Fruit fly (Drosophila melanogaster) whole organism, embryonic: Measurements from ENCODE around the gene CG5013.

ENCODE experiments used
- BEAF-32 ChIP-seq: fragments of 200-800 bp; sonication (Bioruptor generic); optimal IDR thresholded peaks from 3 replicates; lab custom pipeline; 2017; ENCODE audit warnings: missing biosample characterization, missing genetic modification characterization, mild to moderate bottlenecking, moderate library complexity, missing genetic modification reagents
- Bdp1 ChIP-seq: fragments of 200-800 bp; sonication (Bioruptor generic); optimal IDR thresholded peaks from 3 replicates; lab custom pipeline; 2016; ENCODE audit warnings: missing biosample characterization, missing genetic modification characterization
- CG10147 ChIP-seq: fragments of 200-800 bp; sonication (Bioruptor generic); optimal IDR thresholded peaks from 2 replicates; lab custom pipeline; 2019; ENCODE audit warnings: missing biosample characterization, mild to moderate bottlenecking, missing genetic modification characterization, moderate library complexity
- CG10274 ChIP-seq: fragments of 200-800 bp; sonication (Bioruptor generic); optimal IDR thresholded peaks from 3 replicates; lab custom pipeline; 2017; ENCODE audit warnings: missing biosample characterization, mild to moderate bottlenecking, missing genetic modification characterization
- CG11247 ChIP-seq: fragments of 200-800 bp; sonication (Bioruptor generic); IDR thresholded peaks from 2 replicates; pipeline ENCODE4 v1.3.6; 2022; ENCODE audit warnings: missing biosample characterization, missing genetic modification characterization
- CG12942 ChIP-seq: fragments of 200-800 bp; sonication (Bioruptor generic); optimal IDR thresholded peaks from 3 replicates; lab custom pipeline; 2016; ENCODE audit warnings: missing biosample characterization, missing genetic modification characterization
- CG13123 ChIP-seq: fragments of 200-800 bp; sonication (Bioruptor generic); optimal IDR thresholded peaks from 2 replicates; lab custom pipeline; 2016; ENCODE audit warnings: missing biosample characterization, missing genetic modification characterization
- CG1792 ChIP-seq: fragments of 200-800 bp; sonication (Bioruptor generic); optimal IDR thresholded peaks from 2 replicates; lab custom pipeline; 2016; ENCODE audit warnings: missing biosample characterization, missing genetic modification characterization
- CG2712 ChIP-seq: fragments of 200-800 bp; optimal IDR thresholded peaks from 3 replicates; lab custom pipeline; 2019; ENCODE audit warnings: missing biosample characterization, mild to moderate bottlenecking, missing genetic modification characterization, moderate library complexity
- CG2875 ChIP-seq: fragments of 200-800 bp; sonication (Bioruptor generic); optimal IDR thresholded peaks from 2 replicates; lab custom pipeline; 2017; ENCODE audit warnings: missing biosample characterization, mild to moderate bottlenecking, missing genetic modification characterization, missing genetic modification reagents
- CG32772 ChIP-seq: fragments of 200-800 bp; sonication (Bioruptor generic); IDR thresholded peaks from 2 replicates; pipeline ENCODE4 v1.3.6; 2022; ENCODE audit warnings: missing biosample characterization, missing genetic modification characterization
- CG33557 ChIP-seq: fragments of 200-800 bp; sonication (Bioruptor generic); optimal IDR thresholded peaks from 2 replicates; lab custom pipeline; 2019; ENCODE audit warnings: missing biosample characterization, mild to moderate bottlenecking, missing genetic modification characterization, moderate library complexity
- CG4617 ChIP-seq: fragments of 200-800 bp; sonication (Bioruptor generic); optimal IDR thresholded peaks from 3 replicates; lab custom pipeline; 2016; ENCODE audit warnings: missing biosample characterization, missing genetic modification characterization, borderline replicate concordance
- CG6683 ChIP-seq: fragments of 200-800 bp; sonication (Bioruptor generic); optimal IDR thresholded peaks from 2 replicates; lab custom pipeline; 2017; ENCODE audit warnings: missing biosample characterization, mild to moderate bottlenecking, missing genetic modification characterization, missing genetic modification reagents
- CG6765 ChIP-seq: fragments of 200-800 bp; sonication (Bioruptor generic); optimal IDR thresholded peaks from 3 replicates; lab custom pipeline; 2017; ENCODE audit warnings: missing biosample characterization, mild to moderate bottlenecking, missing genetic modification characterization
- CG7745 ChIP-seq: fragments of 200-800 bp; sonication (Bioruptor generic); optimal IDR thresholded peaks from 2 replicates; lab custom pipeline; 2018; ENCODE audit warnings: missing biosample characterization, mild to moderate bottlenecking, missing genetic modification characterization, moderate library complexity
- CG8281 ChIP-seq: fragments of 200-800 bp; sonication (Bioruptor generic); optimal IDR thresholded peaks from 2 replicates; lab custom pipeline; 2018; ENCODE audit warnings: missing biosample characterization, mild to moderate bottlenecking, missing genetic modification characterization, moderate library complexity
- CG8765 ChIP-seq: fragments of 200-800 bp; sonication (Bioruptor generic); IDR thresholded peaks from 2 replicates; pipeline ENCODE4 v1.3.6; 2022; ENCODE audit warnings: missing biosample characterization, missing genetic modification characterization
- CG9797 ChIP-seq: fragments of 200-800 bp; sonication (Bioruptor generic); optimal IDR thresholded peaks from 3 replicates; lab custom pipeline; 2018; ENCODE audit warnings: missing biosample characterization, mild to moderate bottlenecking, missing genetic modification characterization
- Chrac-16 ChIP-seq: fragments of 200-800 bp; sonication (Bioruptor generic); optimal IDR thresholded peaks from 3 replicates; lab custom pipeline; 2016; ENCODE audit warnings: missing biosample characterization, missing genetic modification characterization
- Nf-YB ChIP-seq: fragments of 200-800 bp; sonication (Bioruptor generic); optimal IDR thresholded peaks from 3 replicates; lab custom pipeline; 2019; ENCODE audit warnings: missing biosample characterization, mild to moderate bottlenecking, missing genetic modification characterization, moderate library complexity
- Pdp1 ChIP-seq, 2 experiments: fragments of 200-800 bp; sonication (Bioruptor generic); optimal IDR thresholded peaks; 3 replicates each; lab custom pipeline; 2016; ENCODE audit warnings: missing biosample characterization in 2 of 2, missing genetic modification characterization in 2 of 2, mild to moderate bottlenecking in 1 of 2, moderate library complexity in 1 of 2
- Sox102F ChIP-seq: fragments of 200-800 bp; sonication (Bioruptor generic); optimal IDR thresholded peaks from 2 replicates; lab custom pipeline; 2018; ENCODE audit warnings: missing biosample characterization, mild to moderate bottlenecking, missing genetic modification characterization, moderate library complexity
- Usf ChIP-seq: fragments of 200-800 bp; sonication (Bioruptor generic); optimal IDR thresholded peaks from 2 replicates; lab custom pipeline; 2017; ENCODE audit warnings: missing genotype, missing biosample characterization, missing genetic modification characterization
- ara ChIP-seq: fragments of 200-800 bp; sonication (Bioruptor generic); IDR thresholded peaks from 2 replicates; pipeline ENCODE4 v1.3.6; 2022; ENCODE audit warnings: missing biosample characterization, missing genetic modification characterization
- ase ChIP-seq: fragments of 200-800 bp; sonication (Bioruptor generic); IDR thresholded peaks from 3 replicates; pipeline ENCODE4 v1.3.6; 2022; ENCODE audit warnings: missing biosample characterization, missing genetic modification characterization
- ash1 ChIP-seq: fragments of 200-800 bp; sonication (Bioruptor generic); optimal IDR thresholded peaks from 2 replicates; lab custom pipeline; 2018; ENCODE audit warnings: missing biosample characterization, mild to moderate bottlenecking, missing genetic modification characterization
- bigmax ChIP-seq: fragments of 200-800 bp; sonication (Bioruptor generic); optimal IDR thresholded peaks from 2 replicates; lab custom pipeline; 2018; ENCODE audit warnings: missing biosample characterization, mild to moderate bottlenecking, missing genetic modification characterization
- cas ChIP-seq: fragments of 200-800 bp; sonication (Bioruptor generic); IDR thresholded peaks from 2 replicates; pipeline ENCODE4 v1.3.6; 2022; ENCODE audit warnings: missing biosample characterization, missing genetic modification characterization
- croc ChIP-seq: fragments of 200-800 bp; sonication (Bioruptor generic); conservative IDR thresholded peaks from 3 replicates; pipeline ENCODE4 v1.3.6; 2022; ENCODE audit warnings: missing biosample characterization, missing genetic modification characterization
- crol ChIP-seq: fragments of 200-800 bp; sonication (Bioruptor generic); IDR thresholded peaks from 2 replicates; pipeline ENCODE4 v1.3.6; 2022; ENCODE audit warnings: missing biosample characterization, missing genetic modification characterization
- dmrt11E ChIP-seq: fragments of 200-800 bp; sonication (Bioruptor generic); optimal IDR thresholded peaks from 3 replicates; lab custom pipeline; 2018; ENCODE audit warnings: missing biosample characterization, mild to moderate bottlenecking, missing genetic modification characterization, moderate library complexity
- dpn ChIP-seq, 2 experiments: fragments of 200-800 bp; sonication (Bioruptor generic); optimal IDR thresholded peaks; 3 replicates each; lab custom pipeline; 2016; ENCODE audit warnings: missing biosample characterization in 2 of 2, missing genetic modification characterization in 2 of 2
- ems ChIP-seq: fragments of 200-800 bp; sonication (Bioruptor generic); optimal IDR thresholded peaks from 3 replicates; lab custom pipeline; 2016; ENCODE audit warnings: missing biosample characterization, missing genetic modification characterization
- grau ChIP-seq: fragments of 200-800 bp; optimal IDR thresholded peaks from 3 replicates; lab custom pipeline; 2019; ENCODE audit warnings: missing biosample characterization, mild to moderate bottlenecking, missing genetic modification characterization, moderate library complexity
- h ChIP-seq: fragments of >200 bp; optimal IDR thresholded peaks from 2 replicates; lab custom pipeline; 2017
- hbn ChIP-seq: fragments of 200-800 bp; sonication (Bioruptor generic); IDR thresholded peaks from 2 replicates; pipeline ENCODE4 v1.3.6; 2022; ENCODE audit warnings: missing biosample characterization, missing genetic modification characterization; ENCODE audit not compliant: partially characterized antibody
- inv ChIP-seq: fragments of 200-800 bp; sonication (Bioruptor generic); IDR thresholded peaks from 2 replicates; pipeline ENCODE4 v1.3.6; 2022; ENCODE audit warnings: missing biosample characterization, missing genetic modification characterization; ENCODE audit not compliant: partially characterized antibody
- lab ChIP-seq: fragments of 200-800 bp; sonication (Bioruptor generic); optimal IDR thresholded peaks from 3 replicates; lab custom pipeline; 2017; ENCODE audit warnings: missing biosample characterization, missing genetic modification characterization, mild to moderate bottlenecking, moderate library complexity, missing genetic modification reagents
- lbe ChIP-seq: fragments of 200-800 bp; sonication (Bioruptor generic); optimal IDR thresholded peaks from 2 replicates; lab custom pipeline; 2016; ENCODE audit warnings: missing biosample characterization, mild to moderate bottlenecking, missing genetic modification characterization
- lmd ChIP-seq: fragments of 200-800 bp; sonication (Bioruptor generic); IDR thresholded peaks from 2 replicates; pipeline ENCODE4 v1.3.6; 2022; ENCODE audit warnings: missing biosample characterization, missing genetic modification characterization
- org-1 ChIP-seq: fragments of 200-800 bp; sonication (Bioruptor generic); optimal IDR thresholded peaks from 2 replicates; lab custom pipeline; 2017; ENCODE audit warnings: missing biosample characterization, missing genetic modification characterization
- pfk ChIP-seq: fragments of 200-800 bp; sonication (Bioruptor generic); optimal IDR thresholded peaks from 2 replicates; lab custom pipeline; 2018; ENCODE audit warnings: missing biosample characterization, mild to moderate bottlenecking, missing genetic modification characterization, moderate library complexity
- prd ChIP-seq, 3 experiments: fragments of >200 bp in 2 of 3; fragments of 200-800 bp in 1 of 3; sonication (Bioruptor generic) in 1 of 3; optimal IDR thresholded peaks in 2 of 3; IDR thresholded peaks in 1 of 3; 2 replicates in 2 of 3; 3 replicates in 1 of 3; pipeline versions ENCODE4 v1.3.6 to Lab custom; 2017 to 2022; ENCODE audit warnings: missing biosample characterization in 1 of 3, missing genetic modification characterization in 1 of 3
- ro ChIP-seq: fragments of 200-800 bp; sonication (Bioruptor generic); IDR thresholded peaks from 2 replicates; pipeline ENCODE4 v1.3.6; 2022; ENCODE audit warnings: missing biosample characterization, missing genetic modification characterization
- sqz ChIP-seq: fragments of 200-800 bp; sonication (Bioruptor generic); optimal IDR thresholded peaks from 3 replicates; lab custom pipeline; 2018; ENCODE audit warnings: missing biosample characterization, mild to moderate bottlenecking, missing genetic modification characterization
- tgo ChIP-seq: fragments of 200-800 bp; sonication (Bioruptor generic); IDR thresholded peaks from 3 replicates; pipeline ENCODE4 v1.3.6; 2022; ENCODE audit warnings: missing biosample characterization, missing genetic modification characterization
- unpg ChIP-seq: fragments of 200-800 bp; sonication (Bioruptor generic); optimal IDR thresholded peaks from 3 replicates; lab custom pipeline; 2018; ENCODE audit warnings: missing biosample characterization, mild to moderate bottlenecking, missing genetic modification characterization, moderate library complexity
- wor ChIP-seq: fragments of 200-800 bp; sonication (Bioruptor generic); IDR thresholded peaks from 2 replicates; pipeline ENCODE4 v1.3.6; 2022; ENCODE audit warnings: missing biosample characterization, missing genetic modification characterization

The CG5013 gene

DNA sequence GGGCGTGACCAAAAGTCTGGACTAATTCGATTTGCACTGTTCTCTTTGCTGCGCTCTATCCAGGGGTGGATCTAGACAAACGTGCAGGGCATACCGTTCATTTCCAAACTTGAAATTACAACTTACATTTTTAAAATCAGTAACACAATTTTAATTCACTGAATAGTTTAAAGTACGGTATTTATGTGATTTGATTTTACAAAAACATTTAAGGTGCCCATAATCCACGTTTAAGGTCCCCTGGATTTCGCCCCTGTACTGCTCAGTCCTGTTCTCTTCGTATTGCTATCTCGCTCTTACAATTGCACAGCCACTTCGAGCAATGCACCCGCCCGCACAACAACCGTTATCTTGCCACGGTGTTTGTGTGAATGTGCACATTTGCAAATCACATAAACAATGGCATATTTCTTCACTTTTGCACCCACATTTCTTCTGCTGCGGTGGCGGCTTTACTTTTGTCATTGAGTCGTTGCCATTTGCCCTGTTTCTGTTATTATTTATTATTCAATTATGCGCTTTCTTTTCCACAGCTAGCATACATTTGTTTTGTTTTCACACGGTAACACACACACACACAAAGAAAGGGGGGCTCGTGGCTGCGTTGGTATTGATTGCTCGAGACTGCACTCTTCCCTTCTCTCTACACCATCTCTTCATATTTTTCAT is 48.3 kb downstream of the CG5013 start (continued):
- peak; percentile 50 for TF ChIP-seq CG1792 (GFP tag; lab: Kevin White, UChicago)
- peak; percentile 84 for TF ChIP-seq CG8765 (GFP tag; lab: Robert Waterston, UW)
- peak; percentile 91 for TF ChIP-seq ara (GFP tag; lab: Robert Waterston, UW)
- no peak for TF ChIP-seq CG13123
- TF ChIP-seq CG12942: peak; percentile 45
- TF ChIP-seq Usf (GFP tag; lab: Kevin White, UChicago): peak; percentile 42
- peak; percentile 66 for TF ChIP-seq CG2875 (GFP tag; lab: Kevin White, UChicago)
- peak; percentile 11 for TF ChIP-seq sqz (GFP tag; lab: Kevin White, UChicago)
- TF ChIP-seq CG9797 (GFP tag; lab: Kevin White, UChicago): no peak
- peak; percentile 75 to 76 for TF ChIP-seq dpn (GFP tag; optimal IDR thresholded peaks at IDR 0.05; lab: Kevin White, UChicago)
- TF ChIP-seq Chrac-16 (GFP tag; lab: Kevin White, UChicago): peak; percentile 86
- TF ChIP-seq inv (GFP tag; lab: Robert Waterston, UW): peak; percentile 32; the same call in 1 of the 2 replicates
- peak; percentile 47 for TF ChIP-seq Nf-YB (GFP tag; lab: Kevin White, UChicago)
- TF ChIP-seq tgo (GFP tag; lab: Robert Waterston, UW): peak; percentile 81
- TF ChIP-seq h: no peak
- TF ChIP-seq prd (optimal IDR thresholded peaks at IDR 0.05; lab: Kevin White, UChicago): no peak
- peak; percentile 96 for TF ChIP-seq prd (GFP tag; IDR thresholded peaks at IDR 0.05; lab: Robert Waterston, UW)
- TF ChIP-seq ems (GFP tag; lab: Kevin White, UChicago): peak; percentile 58
- TF ChIP-seq CG33557 (GFP tag; lab: Kevin White, UChicago): peak; percentile 81
- TF ChIP-seq wor (GFP tag; lab: Robert Waterston, UW): peak; percentile 60
- TF ChIP-seq CG8281: peak; percentile 39
- TF ChIP-seq ash1 (GFP tag; lab: Kevin White, UChicago): no peak
- peak; percentile 50; the same call in 1 of the 2 replicates for TF ChIP-seq ro (GFP tag; lab: Robert Waterston, UW)
- TF ChIP-seq bigmax (GFP tag; lab: Kevin White, UChicago): no peak
- peak; percentile 65; the same call in 2 of the 3 replicates for TF ChIP-seq ase (GFP tag; lab: Robert Waterston, UW)
- peak; percentile 96 for TF ChIP-seq lbe
- no peak for TF ChIP-seq cas (GFP tag; lab: Robert Waterston, UW)
- peak; percentile 58 for TF ChIP-seq Bdp1 (GFP tag; lab: Kevin White, UChicago)
- TF ChIP-seq CG10274: peak; percentile 31
- no peak for TF ChIP-seq CG7745 (tag; lab: Kevin White, UChicago)
- TF ChIP-seq CG6765 (GFP tag; lab: Kevin White, UChicago): no peak
- TF ChIP-seq crol (GFP tag; lab: Robert Waterston, UW): no peak
- peak; percentile 89 for TF ChIP-seq CG2712
- TF ChIP-seq pfk (GFP tag; lab: Kevin White, UChicago): no peak
- TF ChIP-seq grau (tag; lab: Kevin White, UChicago): peak; percentile 73
- TF ChIP-seq hbn (GFP tag; lab: Robert Waterston, UW): no peak
- peak; percentile 94 for TF ChIP-seq dmrt11E
- TF ChIP-seq CG4617 (GFP tag; lab: Kevin White, UChicago): peak; percentile 28
- TF ChIP-seq CG10147 (GFP tag; lab: Kevin White, UChicago): peak; percentile 38
- TF ChIP-seq CG11247: peak; percentile 65
- no peak for TF ChIP-seq CG6683 (GFP tag; lab: Kevin White, UChicago)
- peak; percentile 85 for TF ChIP-seq Sox102F (GFP tag; lab: Kevin White, UChicago)
- TF ChIP-seq CG32772: peak; percentile 85
- no peak for TF ChIP-seq BEAF-32 (GFP tag; lab: Kevin White, UChicago)
- TF ChIP-seq lmd: peak; percentile 83
- TF ChIP-seq Pdp1 (GFP tag; optimal IDR thresholded peaks at IDR 0.05; lab: Kevin White, UChicago): peak; percentile 78
- peak; percentile 84 for TF ChIP-seq croc (GFP tag; lab: Robert Waterston, UW)
- TF ChIP-seq lab (GFP tag; lab: Kevin White, UChicago): peak; percentile 73
- peak; percentile 59 for TF ChIP-seq org-1 (GFP tag; lab: Kevin White, UChicago)
- TF ChIP-seq unpg (GFP tag; lab: Kevin White, UChicago): peak; percentile 85
